Fruit fly (Drosophila melanogaster): ENCODE measurements around the gene CG13133.

CG13133 gene

DNA sequence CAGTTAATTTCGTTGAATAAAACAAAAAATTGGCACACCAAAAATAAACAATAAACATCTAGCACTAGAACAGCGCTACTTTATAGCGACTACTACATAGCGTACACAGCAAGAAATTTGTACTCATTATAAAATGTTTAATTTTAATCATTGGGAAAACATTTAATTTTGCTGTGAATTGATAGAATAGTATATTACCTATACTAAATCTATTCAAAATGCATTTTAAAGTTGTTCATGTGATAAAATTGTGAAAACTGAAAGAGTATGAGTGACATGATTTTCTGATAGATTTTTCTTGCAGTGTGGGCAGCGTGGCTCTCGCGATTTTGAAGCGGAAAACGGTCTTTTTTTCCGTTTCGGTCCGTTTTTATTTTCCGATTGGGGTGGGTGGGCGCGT lies 30.9 kb downstream of the CG13133 start (continued):
- no peak for TF ChIP-seq CG1647 (GFP tag; optimal IDR thresholded peaks at IDR 0.05)
- TF ChIP-seq pho (GFP tag; optimal IDR thresholded peaks at IDR 0.05) = no peak
- TF ChIP-seq Jarid2 (GFP tag; optimal IDR thresholded peaks at IDR 0.05) = no peak
- TF ChIP-seq CG17359 (tag; optimal IDR thresholded peaks at IDR 0.05) = peak; percentile 25
- no peak for TF ChIP-seq CG4730 (GFP tag; IDR thresholded peaks at IDR 0.05)
- TF ChIP-seq CG34376 (GFP tag; optimal IDR thresholded peaks at IDR 0.05) = no peak
- no peak for TF ChIP-seq CG32532 (GFP tag; IDR thresholded peaks at IDR 0.05)
- TF ChIP-seq CG2875 (GFP tag; optimal IDR thresholded peaks at IDR 0.05) = no peak
- no peak for TF ChIP-seq unpg (GFP tag; optimal IDR thresholded peaks at IDR 0.05)
- TF ChIP-seq CG17912 (GFP tag; optimal IDR thresholded peaks at IDR 0.05) = no peak
- TF ChIP-seq CG12769 (tag; optimal IDR thresholded peaks at IDR 0.05) = no peak
- no peak for TF ChIP-seq vfl (GFP tag; optimal IDR thresholded peaks at IDR 0.05)
- no peak for TF ChIP-seq en (GFP tag; optimal IDR thresholded peaks at IDR 0.05)
- peak; percentile 51 for TF ChIP-seq CG7556 (GFP tag; optimal IDR thresholded peaks at IDR 0.05)
- TF ChIP-seq zen (tag; optimal IDR thresholded peaks at IDR 0.05) = no peak
- TF ChIP-seq ranshi (GFP tag; IDR thresholded peaks at IDR 0.05) = no peak; the same call in 1 of the 2 replicates
- TF ChIP-seq Adf1 (GFP tag; IDR thresholded peaks at IDR 0.05) = no peak
- no peak for TF ChIP-seq klu (GFP tag; IDR thresholded peaks at IDR 0.05)
- TF ChIP-seq D19A (tag; optimal IDR thresholded peaks at IDR 0.05) = no peak
- no peak for TF ChIP-seq inv (GFP tag; IDR thresholded peaks at IDR 0.05; ENCODE audit: partially characterized antibody)
- peak in 1 of 2 experiments; percentile 70 for TF ChIP-seq Hr51 (GFP tag; optimal IDR thresholded peaks at IDR 0.05)
- peak; percentile 56 for TF ChIP-seq Meics (GFP tag; optimal IDR thresholded peaks at IDR 0.05)
- no peak for TF ChIP-seq zfh1 (GFP tag; IDR thresholded peaks at IDR 0.05)
- TF ChIP-seq fd96Cb (tag; optimal IDR thresholded peaks at IDR 0.05) = peak; percentile 18
- TF ChIP-seq Neu2 (GFP tag; optimal IDR thresholded peaks at IDR 0.05; ENCODE audit: borderline replicate concordance) = no peak
- no peak for TF ChIP-seq dimm (GFP tag; IDR thresholded peaks at IDR 0.05)
- TF ChIP-seq ind (GFP tag; optimal IDR thresholded peaks at IDR 0.05) = peak; percentile 19
- TF ChIP-seq CG10147 (GFP tag; optimal IDR thresholded peaks at IDR 0.05) = no peak
- no peak for TF ChIP-seq bab2 (GFP tag; optimal IDR thresholded peaks at IDR 0.05)
- no peak for TF ChIP-seq Kr (GFP tag; optimal IDR thresholded peaks at IDR 0.05)
- TF ChIP-seq Bgb (GFP tag; IDR thresholded peaks at IDR 0.05; ENCODE audit: partially characterized antibody) = no peak
- no peak for TF ChIP-seq CG16779 (GFP tag; IDR thresholded peaks at IDR 0.05)
- TF ChIP-seq CG13287 (GFP tag; IDR thresholded peaks at IDR 0.05; ENCODE audit: partially characterized antibody) = no peak
- TF ChIP-seq CG9876 (GFP tag; optimal IDR thresholded peaks at IDR 0.05) = no peak
- TF ChIP-seq Myb (GFP tag; optimal IDR thresholded peaks at IDR 0.05) = no peak
- TF ChIP-seq dysf (GFP tag; IDR thresholded peaks at IDR 0.05) = peak; percentile 63; the same call in 2 of the 3 replicates
- TF ChIP-seq CG12942 (GFP tag; optimal IDR thresholded peaks at IDR 0.05) = no peak
- TF ChIP-seq gce (GFP tag; IDR thresholded peaks at IDR 0.05) = no peak
- no peak for TF ChIP-seq Nf-YC (tag; optimal IDR thresholded peaks at IDR 0.05)
- TF ChIP-seq CG8359 (GFP tag; optimal IDR thresholded peaks at IDR 0.05; ENCODE audit: borderline replicate concordance) = no peak
- no peak for TF ChIP-seq Pdp1 (GFP tag; optimal IDR thresholded peaks at IDR 0.05)
- peak; percentile 4 for TF ChIP-seq CG10209 (GFP tag; optimal IDR thresholded peaks at IDR 0.05)
- no peak for TF ChIP-seq CG7271 (tag; optimal IDR thresholded peaks at IDR 0.05)
- TF ChIP-seq CG10565 (GFP tag; optimal IDR thresholded peaks at IDR 0.05) = no peak
- TF ChIP-seq CG3281 (GFP tag; optimal IDR thresholded peaks at IDR 0.05) = no peak
- no peak for TF ChIP-seq CrebB (tag; optimal IDR thresholded peaks at IDR 0.05)
- no peak for TF ChIP-seq pzg (GFP tag; optimal IDR thresholded peaks at IDR 0.05)
- no peak for TF ChIP-seq oc (tag; optimal IDR thresholded peaks at IDR 0.05)
- no peak for TF ChIP-seq caup (GFP tag; optimal IDR thresholded peaks at IDR 0.05; ENCODE audit: severe bottlenecking)
- 0 out of 2 replicates have a peak, but pooled peaks have one; percentile 13 for TF ChIP-seq E2f1 (GFP tag; IDR thresholded peaks at IDR 0.05)
